Fruit fly (Drosophila melanogaster): Measurements from ENCODE around the gene boil.
A peak's percentile ranks its signal among the peaks of the same experiment; 100 is the strongest.

Gene boil

DNA sequence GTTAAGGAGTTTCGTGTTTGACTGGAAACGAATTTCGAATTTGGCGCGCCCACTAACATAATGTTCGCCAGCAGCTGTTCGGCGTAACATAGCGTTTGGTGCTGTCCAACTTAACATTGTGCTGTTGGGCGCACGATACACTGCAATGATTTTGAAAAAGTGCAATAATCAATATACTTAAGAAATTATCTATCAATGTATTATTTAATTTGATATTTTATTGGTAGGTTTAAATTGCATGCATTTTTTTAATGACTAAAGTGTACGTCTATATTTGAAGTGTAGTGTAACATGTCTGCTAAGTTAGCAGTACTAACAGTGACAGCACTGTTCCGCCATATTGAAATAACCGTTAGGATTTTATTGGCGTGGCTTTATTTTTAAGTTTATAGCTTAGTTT lies 31.1 kb downstream of the boil start, which contains the start of gene CG6927:
Gene CG6927 (plus strand): TSS at position 328 of the 400 bp plus-strand sequence.
- peak; percentile 35 for TF ChIP-seq CG12768 (GFP tag; optimal IDR thresholded peaks at IDR 0.05)
- TF ChIP-seq CG14711 (tag; optimal IDR thresholded peaks at IDR 0.05) = peak; percentile 78
- no peak for TF ChIP-seq Mnt (GFP tag; optimal IDR thresholded peaks at IDR 0.05)
- peak; percentile 52 for TF ChIP-seq CG7045 (GFP tag; optimal IDR thresholded peaks at IDR 0.05)
- peak; percentile 40 for TF ChIP-seq ovo (GFP tag; optimal IDR thresholded peaks at IDR 0.05)
- peak; percentile 57 for TF ChIP-seq bab1 (GFP tag; optimal IDR thresholded peaks at IDR 0.05)
- peak; percentile 4 for TF ChIP-seq Clk (GFP tag; optimal IDR thresholded peaks at IDR 0.05)
- peak; percentile 36 for TF ChIP-seq pad (GFP tag; optimal IDR thresholded peaks at IDR 0.05)
- TF ChIP-seq cic (GFP tag; optimal IDR thresholded peaks at IDR 0.05) = no peak
- TF ChIP-seq Hr96 (GFP tag; optimal IDR thresholded peaks at IDR 0.05) = peak; percentile 64
- TF ChIP-seq CG5204 (GFP tag; optimal IDR thresholded peaks at IDR 0.05) = no peak
- peak; percentile 70 for TF ChIP-seq CG33017 (tag; optimal IDR thresholded peaks at IDR 0.05)
- peak; percentile 84 for TF ChIP-seq CG7101 (tag; optimal IDR thresholded peaks at IDR 0.05)
- no peak for TF ChIP-seq cnc (optimal IDR thresholded peaks at IDR 0.05)
- no peak for TF ChIP-seq Crg-1 (GFP tag; optimal IDR thresholded peaks at IDR 0.05)
- TF ChIP-seq toe (GFP tag; optimal IDR thresholded peaks at IDR 0.05) = no peak
- TF ChIP-seq CG11617 (GFP tag; optimal IDR thresholded peaks at IDR 0.05) = peak; percentile 31
- peak; percentile 47 for TF ChIP-seq tj (GFP tag; optimal IDR thresholded peaks at IDR 0.05)
- TF ChIP-seq kay (GFP tag; ENCODE audit: borderline replicate concordance) = peak; percentile 91
- TF ChIP-seq CG1620 (GFP tag; optimal IDR thresholded peaks at IDR 0.05) = no peak

DNA sequence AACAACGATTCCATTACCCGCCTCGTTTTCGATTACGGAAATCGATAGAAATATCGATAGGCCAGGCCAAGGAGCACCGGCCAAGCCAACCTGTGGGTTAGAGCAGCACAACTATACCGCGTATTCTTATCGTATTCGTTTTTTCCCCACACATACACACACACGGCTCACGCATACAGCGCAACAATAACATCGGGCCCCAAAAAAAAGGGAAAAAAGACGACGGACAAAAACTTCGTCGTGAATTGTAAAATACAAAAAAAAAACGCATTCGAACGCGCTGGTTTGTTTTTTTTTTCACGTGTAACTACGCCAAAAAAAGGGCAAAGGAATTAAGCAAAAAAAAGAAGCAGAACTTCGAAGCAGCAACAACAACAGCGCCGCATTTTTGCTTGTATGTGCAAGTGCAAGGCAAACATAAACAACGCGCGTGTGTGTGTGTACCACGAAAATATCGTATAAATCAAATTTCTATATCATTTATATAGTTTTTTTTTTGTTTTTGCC lies 33.5 kb downstream of the boil start, which contains the start of gene CG32772:
Gene CG32772 (plus strand): TSS at position 177 of the 507 bp plus-strand sequence.
- TF ChIP-seq CG7045 (GFP tag; optimal IDR thresholded peaks at IDR 0.05) = peak; percentile 86
- TF ChIP-seq Clk (GFP tag; optimal IDR thresholded peaks at IDR 0.05) = peak; percentile 77
- TF ChIP-seq tj (GFP tag; optimal IDR thresholded peaks at IDR 0.05) = peak; percentile 100
- TF ChIP-seq Hr96 (GFP tag; optimal IDR thresholded peaks at IDR 0.05) = peak; percentile 96
- peak; percentile 95 for TF ChIP-seq cic (GFP tag; optimal IDR thresholded peaks at IDR 0.05)
- TF ChIP-seq ovo (GFP tag; optimal IDR thresholded peaks at IDR 0.05) = peak; percentile 95
- no peak for TF ChIP-seq cnc (optimal IDR thresholded peaks at IDR 0.05)
- peak; percentile 93 for TF ChIP-seq pad (GFP tag; optimal IDR thresholded peaks at IDR 0.05)
- TF ChIP-seq Mnt (GFP tag; optimal IDR thresholded peaks at IDR 0.05) = peak; percentile 88
- TF ChIP-seq kay (GFP tag; ENCODE audit: borderline replicate concordance) = peak; percentile 93
- peak; percentile 95 for TF ChIP-seq CG12768 (GFP tag; optimal IDR thresholded peaks at IDR 0.05)
- TF ChIP-seq bab1 (GFP tag; optimal IDR thresholded peaks at IDR 0.05) = peak; percentile 69
- TF ChIP-seq CG11617 (GFP tag; optimal IDR thresholded peaks at IDR 0.05) = peak; percentile 98
- TF ChIP-seq CG1620 (GFP tag; optimal IDR thresholded peaks at IDR 0.05) = peak; percentile 94
- TF ChIP-seq CG7101 (tag; optimal IDR thresholded peaks at IDR 0.05) = peak; percentile 88
- TF ChIP-seq CG33017 (tag; optimal IDR thresholded peaks at IDR 0.05) = peak; percentile 83
- peak; percentile 69 for TF ChIP-seq toe (GFP tag; optimal IDR thresholded peaks at IDR 0.05)
- peak; percentile 61 for TF ChIP-seq CG14711 (tag; optimal IDR thresholded peaks at IDR 0.05)
- TF ChIP-seq Crg-1 (GFP tag; optimal IDR thresholded peaks at IDR 0.05) = peak; percentile 88
- TF ChIP-seq CG5204 (GFP tag; optimal IDR thresholded peaks at IDR 0.05) = peak; percentile 71

DNA sequence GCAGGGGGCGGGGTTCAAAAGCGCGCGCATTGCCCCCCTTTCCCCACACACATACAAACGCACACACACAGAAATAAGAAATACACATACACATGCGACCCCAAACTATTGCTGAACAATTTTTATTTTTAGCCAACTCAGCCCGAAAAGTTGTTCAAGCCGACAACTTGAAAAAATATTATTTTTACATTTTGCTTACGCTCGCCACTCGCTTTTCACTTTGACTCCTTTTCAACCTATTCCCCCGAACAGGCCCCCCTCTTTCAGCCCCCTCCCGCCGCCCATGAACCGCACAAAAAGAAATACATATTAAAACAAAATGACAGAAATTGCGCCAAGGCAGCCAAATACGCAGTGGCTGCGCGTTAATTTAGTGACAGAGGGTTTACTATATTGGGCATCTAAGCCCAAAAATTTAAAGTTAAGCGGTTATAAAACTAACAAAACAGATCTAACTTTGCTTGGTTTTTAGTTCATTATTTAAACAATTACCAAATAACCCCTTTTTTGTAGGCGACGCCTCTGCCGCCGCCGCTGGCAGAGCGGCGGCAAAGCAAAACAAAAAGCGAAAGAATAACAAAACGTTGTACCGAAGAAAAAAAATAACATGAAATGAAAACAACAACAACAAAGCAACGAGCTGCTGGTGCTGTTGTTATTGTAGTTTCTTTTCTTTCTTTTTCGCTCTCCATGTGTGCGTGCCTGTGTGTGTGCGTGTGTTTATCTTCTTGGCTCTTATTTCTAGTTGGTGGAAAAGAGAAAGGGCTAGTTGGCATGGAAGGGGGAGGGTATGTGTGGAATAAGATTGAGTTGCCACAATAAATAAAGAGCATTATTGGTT lies 34.7 kb downstream of the boil start:
- TF ChIP-seq bab1 (GFP tag; optimal IDR thresholded peaks at IDR 0.05) (peak; percentile 100), CG14711 (tag; optimal IDR thresholded peaks at IDR 0.05) (peak; percentile 99), Clk (GFP tag; optimal IDR thresholded peaks at IDR 0.05) (peak; percentile 99), CG5204 (GFP tag; optimal IDR thresholded peaks at IDR 0.05) (peak; percentile 98), CG7045 (GFP tag; optimal IDR thresholded peaks at IDR 0.05) (peak; percentile 99), Crg-1 (GFP tag; optimal IDR thresholded peaks at IDR 0.05) (peak; percentile 100), toe (GFP tag; optimal IDR thresholded peaks at IDR 0.05) (peak; percentile 98), ovo (GFP tag; optimal IDR thresholded peaks at IDR 0.05) (peak; percentile 99), Hr96 (GFP tag; optimal IDR thresholded peaks at IDR 0.05) (peak; percentile 100), CG1620 (GFP tag; optimal IDR thresholded peaks at IDR 0.05) (peak; percentile 100), CG11617 (GFP tag; optimal IDR thresholded peaks at IDR 0.05) (peak; percentile 100), cic (GFP tag; optimal IDR thresholded peaks at IDR 0.05) (peak; percentile 96), kay (GFP tag; ENCODE audit: borderline replicate concordance) (peak; percentile 98), pad (GFP tag; optimal IDR thresholded peaks at IDR 0.05) (peak; percentile 97), cnc (optimal IDR thresholded peaks at IDR 0.05) (no peak), tj (GFP tag; optimal IDR thresholded peaks at IDR 0.05) (peak; percentile 100), CG7101 (tag; optimal IDR thresholded peaks at IDR 0.05) (peak; percentile 100), CG12768 (GFP tag; optimal IDR thresholded peaks at IDR 0.05) (peak; percentile 100), Mnt (GFP tag; optimal IDR thresholded peaks at IDR 0.05) (peak; percentile 99), CG33017 (tag; optimal IDR thresholded peaks at IDR 0.05) (peak; percentile 99)

DNA sequence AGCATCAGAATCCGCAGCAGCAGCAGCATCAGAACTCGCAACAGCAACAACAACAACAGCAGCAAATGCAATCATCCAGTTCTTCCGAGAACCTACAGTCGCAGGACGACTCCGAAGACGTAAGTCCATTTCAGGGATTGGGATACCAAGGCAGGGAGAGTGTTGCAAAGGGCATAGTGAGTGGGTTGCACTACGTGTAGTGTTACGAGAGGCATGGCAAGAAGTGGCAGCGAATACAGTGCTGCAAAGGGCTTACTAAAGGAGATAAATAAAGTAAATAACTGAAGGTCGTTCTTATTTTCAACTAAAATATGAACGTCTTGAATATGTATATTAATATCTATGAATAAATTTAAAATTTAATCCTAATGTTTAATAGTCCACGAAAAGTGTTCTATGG lies 35.6 kb downstream of the boil start:
- TF ChIP-seq kay (GFP tag; ENCODE audit: borderline replicate concordance) = no peak
- TF ChIP-seq cnc (optimal IDR thresholded peaks at IDR 0.05) = no peak
- TF ChIP-seq Hr96 (GFP tag; optimal IDR thresholded peaks at IDR 0.05) = no peak
- TF ChIP-seq CG33017 (tag; optimal IDR thresholded peaks at IDR 0.05) = no peak
- no peak for TF ChIP-seq Crg-1 (GFP tag; optimal IDR thresholded peaks at IDR 0.05)
- no peak for TF ChIP-seq toe (GFP tag; optimal IDR thresholded peaks at IDR 0.05)
- TF ChIP-seq CG5204 (GFP tag; optimal IDR thresholded peaks at IDR 0.05) = no peak
- no peak for TF ChIP-seq CG7101 (tag; optimal IDR thresholded peaks at IDR 0.05)
- TF ChIP-seq bab1 (GFP tag; optimal IDR thresholded peaks at IDR 0.05) = no peak
- TF ChIP-seq Clk (GFP tag; optimal IDR thresholded peaks at IDR 0.05) = no peak
- TF ChIP-seq Mnt (GFP tag; optimal IDR thresholded peaks at IDR 0.05) = no peak
- no peak for TF ChIP-seq tj (GFP tag; optimal IDR thresholded peaks at IDR 0.05)
- no peak for TF ChIP-seq CG7045 (GFP tag; optimal IDR thresholded peaks at IDR 0.05)
- TF ChIP-seq cic (GFP tag; optimal IDR thresholded peaks at IDR 0.05) = no peak
- TF ChIP-seq ovo (GFP tag; optimal IDR thresholded peaks at IDR 0.05) = no peak
- no peak for TF ChIP-seq CG12768 (GFP tag; optimal IDR thresholded peaks at IDR 0.05)
- no peak for TF ChIP-seq CG11617 (GFP tag; optimal IDR thresholded peaks at IDR 0.05)
